Fruit fly (Drosophila melanogaster): Measurements from ENCODE around the gene rogdi.

rogdi gene

dm6 chr3L:17051472-17051871 lies 2.2 kb downstream of the rogdi start:
- TF ChIP-seq cic (GFP tag; optimal IDR thresholded peaks at IDR 0.05) (peak; percentile 14), Hr96 (GFP tag; optimal IDR thresholded peaks at IDR 0.05) (no peak)

- no peak for TF ChIP-seq pad (GFP tag; optimal IDR thresholded peaks at IDR 0.05)
- TF ChIP-seq CG7101 (tag; optimal IDR thresholded peaks at IDR 0.05), result no peak
- no peak for TF ChIP-seq CG11617 (GFP tag; optimal IDR thresholded peaks at IDR 0.05)
- no peak for TF ChIP-seq tj (GFP tag; optimal IDR thresholded peaks at IDR 0.05)
- TF ChIP-seq Crg-1 (GFP tag; optimal IDR thresholded peaks at IDR 0.05), result no peak
Observed at dm6 chr3L:17052388-17052905, 3.1 kb downstream of the rogdi start.

- TF ChIP-seq CG1620 (GFP tag; optimal IDR thresholded peaks at IDR 0.05) (no peak), kay (GFP tag; ENCODE audit: borderline replicate concordance) (no peak), CG33017 (tag; optimal IDR thresholded peaks at IDR 0.05) (no peak), toe (GFP tag; optimal IDR thresholded peaks at IDR 0.05) (no peak), Mnt (GFP tag; optimal IDR thresholded peaks at IDR 0.05) (peak; percentile 88), CG12768 (GFP tag; optimal IDR thresholded peaks at IDR 0.05) (no peak), CG7101 (tag; optimal IDR thresholded peaks at IDR 0.05) (no peak), cnc (optimal IDR thresholded peaks at IDR 0.05) (no peak), Hr96 (GFP tag; optimal IDR thresholded peaks at IDR 0.05) (peak; percentile 32), ovo (GFP tag; optimal IDR thresholded peaks at IDR 0.05) (no peak), cic (GFP tag; optimal IDR thresholded peaks at IDR 0.05) (no peak), CG7045 (GFP tag; optimal IDR thresholded peaks at IDR 0.05) (no peak)
Observed at dm6 chr3L:17053932-17054331, 4.6 kb downstream of the rogdi start.

dm6 chr3L:17055467-17055877 lies 6.2 kb downstream of the rogdi start, which contains the start of gene CG7724:
TSS of gene CG7724 (plus strand) at chr3L:17055613.
- TF ChIP-seq pad (GFP tag; optimal IDR thresholded peaks at IDR 0.05) (no peak), CG12768 (GFP tag; optimal IDR thresholded peaks at IDR 0.05) (no peak), CG5204 (GFP tag; optimal IDR thresholded peaks at IDR 0.05) (no peak), Clk (GFP tag; optimal IDR thresholded peaks at IDR 0.05) (no peak), CG1620 (GFP tag; optimal IDR thresholded peaks at IDR 0.05) (no peak), CG11617 (GFP tag; optimal IDR thresholded peaks at IDR 0.05) (no peak), CG7101 (tag; optimal IDR thresholded peaks at IDR 0.05) (no peak), tj (GFP tag; optimal IDR thresholded peaks at IDR 0.05) (no peak), Hr96 (GFP tag; optimal IDR thresholded peaks at IDR 0.05) (no peak), bab1 (GFP tag; optimal IDR thresholded peaks at IDR 0.05) (no peak), CG14711 (tag; optimal IDR thresholded peaks at IDR 0.05) (no peak), CG7045 (GFP tag; optimal IDR thresholded peaks at IDR 0.05) (no peak), cnc (optimal IDR thresholded peaks at IDR 0.05) (no peak), Crg-1 (GFP tag; optimal IDR thresholded peaks at IDR 0.05) (no peak), kay (GFP tag; ENCODE audit: borderline replicate concordance) (no peak), CG33017 (tag; optimal IDR thresholded peaks at IDR 0.05) (no peak)

dm6 chr3L:17077273-17077672 lies 28.0 kb downstream of the rogdi start:
- no peak for TF ChIP-seq kay (GFP tag; ENCODE audit: borderline replicate concordance)
- no peak for TF ChIP-seq CG33017 (tag; optimal IDR thresholded peaks at IDR 0.05)
- TF ChIP-seq Mnt (GFP tag; optimal IDR thresholded peaks at IDR 0.05), result no peak
- TF ChIP-seq CG11617 (GFP tag; optimal IDR thresholded peaks at IDR 0.05), result no peak
- TF ChIP-seq toe (GFP tag; optimal IDR thresholded peaks at IDR 0.05), result no peak
- no peak for TF ChIP-seq CG14711 (tag; optimal IDR thresholded peaks at IDR 0.05)
- TF ChIP-seq CG7101 (tag; optimal IDR thresholded peaks at IDR 0.05), result no peak
- TF ChIP-seq tj (GFP tag; optimal IDR thresholded peaks at IDR 0.05), result no peak
- TF ChIP-seq CG7045 (GFP tag; optimal IDR thresholded peaks at IDR 0.05), result no peak
- TF ChIP-seq CG5204 (GFP tag; optimal IDR thresholded peaks at IDR 0.05), result no peak
- no peak for TF ChIP-seq Clk (GFP tag; optimal IDR thresholded peaks at IDR 0.05)
- TF ChIP-seq Hr96 (GFP tag; optimal IDR thresholded peaks at IDR 0.05), result no peak
- no peak for TF ChIP-seq Crg-1 (GFP tag; optimal IDR thresholded peaks at IDR 0.05)
- no peak for TF ChIP-seq CG1620 (GFP tag; optimal IDR thresholded peaks at IDR 0.05)
